Worm (Caenorhabditis elegans) whole organism, L3 larva: ENCODE measurements around the gene srx-125.

ENCODE experiments used
- R02D3.7 ChIP-seq: fragments of 150-350 bp; optimal IDR thresholded peaks from 2 replicates; lab custom pipeline; 2014; ENCODE audit warnings: missing biosample characterization, missing genetic modification characterization
- ZK546.5 ChIP-seq: sonication (generic microtip); optimal IDR thresholded peaks from 2 replicates; lab custom pipeline; 2017; ENCODE audit warnings: missing biosample characterization, missing genetic modification characterization
- ama-1 ChIP-seq: fragments of 150-350 bp; optimal IDR thresholded peaks from 2 replicates; lab custom pipeline; 2018
- ceh-16 ChIP-seq: sonication (generic microtip); optimal IDR thresholded peaks from 2 replicates; lab custom pipeline; 2017; ENCODE audit warnings: missing biosample characterization, missing genetic modification characterization
- ceh-28 ChIP-seq: fragments of 150-350 bp; optimal IDR thresholded peaks from 2 replicates; lab custom pipeline; 2014; ENCODE audit warnings: missing biosample characterization, missing genetic modification reagents, missing genetic modification characterization
- ceh-82 ChIP-seq: fragments of 150-350 bp; optimal IDR thresholded peaks from 2 replicates; lab custom pipeline; 2014; ENCODE audit warnings: missing biosample characterization, missing genetic modification characterization
- daf-12 ChIP-seq: fragments of 150-350 bp; optimal IDR thresholded peaks from 2 replicates; lab custom pipeline; 2014; ENCODE audit warnings: missing biosample characterization, missing genetic modification reagents, missing genetic modification characterization
- egl-5 ChIP-seq: fragments of 150-350 bp; optimal IDR thresholded peaks from 2 replicates; lab custom pipeline; 2017; ENCODE audit warnings: missing biosample characterization, missing genetic modification reagents, missing genetic modification characterization, inconsistent platforms
- elt-1 ChIP-seq: fragments of 150-350 bp; optimal IDR thresholded peaks from 2 replicates; lab custom pipeline; 2014; ENCODE audit warnings: missing biosample characterization, missing genetic modification characterization
- elt-2 ChIP-seq: sonication (generic microtip); optimal IDR thresholded peaks from 2 replicates; lab custom pipeline; 2016; ENCODE audit warnings: missing genetic modification reagents, mild to moderate bottlenecking, missing genetic modification characterization, missing compliant biosample characterization
- elt-3 ChIP-seq, 3 experiments: fragments of 150-350 bp in 1 of 3; sonication (generic microtip) in 2 of 3; optimal IDR thresholded peaks; 2 replicates in 2 of 3; 4 replicates in 1 of 3; lab custom pipeline; 2014 to 2017; ENCODE audit warnings: missing biosample characterization in 3 of 3, missing genetic modification characterization in 3 of 3
- fkh-10 ChIP-seq: sonication (generic microtip); optimal IDR thresholded peaks from 2 replicates; lab custom pipeline; 2017; ENCODE audit warnings: missing biosample characterization, missing genetic modification reagents, missing genetic modification characterization
- fkh-2 ChIP-seq: fragments of 150-350 bp; optimal IDR thresholded peaks from 2 replicates; lab custom pipeline; 2014; ENCODE audit warnings: missing biosample characterization, missing genetic modification reagents, missing genetic modification characterization
- fos-1 ChIP-seq: fragments of 150-350 bp; optimal IDR thresholded peaks from 2 replicates; lab custom pipeline; 2014; ENCODE audit warnings: missing biosample characterization, missing genetic modification characterization
- hmg-11 ChIP-seq: sonication (generic microtip); optimal IDR thresholded peaks from 2 replicates; lab custom pipeline; 2016; ENCODE audit warnings: missing genetic modification characterization, missing compliant biosample characterization
- jun-1 ChIP-seq: fragments of 150-350 bp; optimal IDR thresholded peaks from 2 replicates; lab custom pipeline; 2014; ENCODE audit warnings: missing biosample characterization, missing genetic modification reagents, missing genetic modification characterization
- lin-15B ChIP-seq: fragments of 150-350 bp; optimal IDR thresholded peaks from 2 replicates; lab custom pipeline; 2014; ENCODE audit warnings: missing biosample characterization, missing genetic modification characterization
- lin-39 ChIP-seq: fragments of 150-350 bp; optimal IDR thresholded peaks from 2 replicates; lab custom pipeline; 2018; ENCODE audit warnings: missing biosample characterization, missing genetic modification reagents, missing genetic modification characterization
- lsy-12 ChIP-seq: sonication (generic microtip); optimal IDR thresholded peaks from 2 replicates; lab custom pipeline; 2016; ENCODE audit warnings: mild to moderate bottlenecking, missing genetic modification characterization, missing compliant biosample characterization
- mdl-1 ChIP-seq: fragments of 150-350 bp; optimal IDR thresholded peaks from 2 replicates; lab custom pipeline; 2014; ENCODE audit warnings: missing biosample characterization, missing genetic modification characterization
- mml-1 ChIP-seq: fragments of 150-350 bp; sonication (generic microtip); optimal IDR thresholded peaks from 3 replicates; lab custom pipeline; 2014; ENCODE audit warnings: missing biosample characterization, missing genetic modification characterization
- nfya-1 ChIP-seq: sonication (generic microtip); optimal IDR thresholded peaks from 2 replicates; lab custom pipeline; 2017; ENCODE audit warnings: missing genetic modification characterization, mild to moderate bottlenecking, missing compliant biosample characterization, antibody characterized with exemption, moderate library complexity; ENCODE audit not compliant: insufficient read depth
- nhr-11 ChIP-seq: fragments of 150-350 bp; optimal IDR thresholded peaks from 2 replicates; lab custom pipeline; 2014; ENCODE audit warnings: missing biosample characterization, missing genetic modification characterization
- nhr-12 ChIP-seq: fragments of 150-350 bp; optimal IDR thresholded peaks from 2 replicates; lab custom pipeline; 2014; ENCODE audit warnings: missing biosample characterization, missing genetic modification characterization
- nhr-23 ChIP-seq: fragments of 150-350 bp; optimal IDR thresholded peaks from 2 replicates; lab custom pipeline; 2014; ENCODE audit warnings: missing biosample characterization, missing genetic modification reagents, missing genetic modification characterization
- nhr-25 ChIP-seq: sonication (generic microtip); optimal IDR thresholded peaks from 2 replicates; lab custom pipeline; 2017; ENCODE audit warnings: missing biosample characterization, missing genetic modification characterization
- nhr-28 ChIP-seq: fragments of 150-350 bp; optimal IDR thresholded peaks from 2 replicates; lab custom pipeline; 2014; ENCODE audit warnings: missing biosample characterization, missing genetic modification characterization
- nhr-43 ChIP-seq: sonication (generic microtip); optimal IDR thresholded peaks from 2 replicates; lab custom pipeline; 2016; ENCODE audit warnings: mild to moderate bottlenecking, missing genetic modification characterization, missing compliant biosample characterization; ENCODE audit not compliant: poor library complexity, severe bottlenecking
- nhr-67 ChIP-seq: fragments of 150-350 bp; optimal IDR thresholded peaks from 2 replicates; lab custom pipeline; 2014; ENCODE audit warnings: missing biosample characterization, missing genetic modification characterization
- nhr-76 ChIP-seq: fragments of 150-350 bp; sonication (generic microtip); optimal IDR thresholded peaks from 5 replicates; lab custom pipeline; 2014; ENCODE audit warnings: missing biosample characterization, missing genetic modification characterization
- nhr-77 ChIP-seq: fragments of 150-350 bp; optimal IDR thresholded peaks from 2 replicates; lab custom pipeline; 2014; ENCODE audit warnings: missing biosample characterization, missing genetic modification characterization
- pha-4 ChIP-seq: fragments of 150-350 bp; optimal IDR thresholded peaks from 2 replicates; lab custom pipeline; 2014; ENCODE audit warnings: missing biosample characterization, missing genetic modification reagents, missing genetic modification characterization
- pqm-1 ChIP-seq: fragments of 150-350 bp; optimal IDR thresholded peaks from 2 replicates; lab custom pipeline; 2017; ENCODE audit warnings: missing biosample characterization, missing genetic modification characterization, inconsistent platforms
- sea-2 ChIP-seq: fragments of 150-350 bp; sonication (generic microtip); optimal IDR thresholded peaks from 4 replicates; lab custom pipeline; 2014; ENCODE audit warnings: missing biosample characterization, missing genetic modification reagents, missing genetic modification characterization
- tbx-2 ChIP-seq: sonication (generic microtip); optimal IDR thresholded peaks from 2 replicates; lab custom pipeline; 2016; ENCODE audit warnings: mild to moderate bottlenecking, missing genetic modification characterization, missing compliant biosample characterization
- unc-62 ChIP-seq: fragments of 150-350 bp; sonication (generic microtip); optimal IDR thresholded peaks from 4 replicates; lab custom pipeline; 2014; ENCODE audit warnings: missing biosample characterization, missing genetic modification reagents, missing genetic modification characterization
- ztf-11 ChIP-seq: fragments of 150-350 bp; optimal IDR thresholded peaks from 2 replicates; lab custom pipeline; 2014; ENCODE audit warnings: missing biosample characterization, missing genetic modification characterization

srx-125 gene

ce11 chrV:13375861-13376260, 8.7 kb downstream of the srx-125 start:
- TF ChIP-seq elt-1 (tag; lab: Kevin White, UChicago) (peak; percentile 27), ZK546.5 (no peak), nhr-25 (tag; lab: Kevin White, UChicago) (peak; percentile 82), ama-1 (no peak), nhr-12 (tag; lab: Kevin White, UChicago) (no peak), nfya-1 (tag; lab: Kevin White, UChicago) (peak; percentile 4), ceh-28 (tag; lab: Kevin White, UChicago) (peak; percentile 18), R02D3.7 (tag; lab: Kevin White, UChicago) (peak; percentile 19), nhr-23 (tag; lab: Kevin White, UChicago) (peak; percentile 34), nhr-43 (tag; lab: Kevin White, UChicago) (peak; percentile 33)

- no peak for TF ChIP-seq fkh-10 (GFP tag; lab: Kevin White, UChicago)
- TF ChIP-seq fos-1 (tag; lab: Kevin White, UChicago) = no peak
- TF ChIP-seq hmg-11 (tag; lab: Kevin White, UChicago) = no peak
- peak; percentile 96 for TF ChIP-seq pqm-1 (tag; lab: Kevin White, UChicago)
- TF ChIP-seq nhr-76 (tag; lab: Kevin White, UChicago) = no peak
- TF ChIP-seq fkh-2 (tag; lab: Kevin White, UChicago) = no peak
- TF ChIP-seq pha-4 (tag; lab: Kevin White, UChicago) = peak; percentile 57
- no peak for TF ChIP-seq nhr-11 (tag; lab: Kevin White, UChicago)
- TF ChIP-seq ZK546.5 = no peak
- TF ChIP-seq ceh-82 (tag; lab: Kevin White, UChicago) = no peak
- TF ChIP-seq ceh-16 (tag; lab: Kevin White, UChicago) = no peak
- TF ChIP-seq nhr-25 (tag; lab: Kevin White, UChicago) = peak; percentile 4
- TF ChIP-seq elt-2 = peak; percentile 99
- peak; percentile 39 for TF ChIP-seq jun-1 (tag; lab: Kevin White, UChicago)
- no peak for TF ChIP-seq nhr-43 (tag; lab: Kevin White, UChicago)
- TF ChIP-seq elt-3 (tag; optimal IDR thresholded peaks at IDR 0.05; lab: Kevin White, UChicago) = no peak
- no peak for TF ChIP-seq nhr-77 (tag; lab: Kevin White, UChicago)
- no peak for TF ChIP-seq unc-62 (GFP tag; lab: Kevin White, UChicago)
These were observed 10.0 kb downstream of the srx-125 start for ce11 chrV:13377130-13377529.

- TF ChIP-seq nhr-28 (tag; lab: Kevin White, UChicago) = no peak
- TF ChIP-seq lin-39 = no peak
- no peak for TF ChIP-seq nhr-11 (tag; lab: Kevin White, UChicago)
- no peak for TF ChIP-seq sea-2
- TF ChIP-seq jun-1 (tag; lab: Kevin White, UChicago) = peak; percentile 0
- TF ChIP-seq nhr-76 (tag; lab: Kevin White, UChicago) = no peak
- no peak for TF ChIP-seq egl-5 (tag; lab: Kevin White, UChicago)
- TF ChIP-seq R02D3.7 (tag; lab: Kevin White, UChicago) = peak; percentile 17
- peak; percentile 65 for TF ChIP-seq nhr-43 (tag; lab: Kevin White, UChicago)
- TF ChIP-seq nhr-25 (tag; lab: Kevin White, UChicago) = peak; percentile 96
- TF ChIP-seq nhr-23 (tag; lab: Kevin White, UChicago) = peak; percentile 88
- no peak for TF ChIP-seq daf-12
- peak; percentile 27 for TF ChIP-seq lsy-12
- peak in 1 of 3 experiments; percentile 67 for TF ChIP-seq elt-3 (tag; optimal IDR thresholded peaks at IDR 0.05; lab: Kevin White, UChicago)
- TF ChIP-seq mdl-1 = peak; percentile 26
- TF ChIP-seq elt-1 (tag; lab: Kevin White, UChicago) = peak; percentile 54
- TF ChIP-seq tbx-2 (tag; lab: Kevin White, UChicago) = peak; percentile 16
- no peak for TF ChIP-seq lin-15B (tag; lab: Kevin White, UChicago)
- TF ChIP-seq ceh-16 (tag; lab: Kevin White, UChicago) = peak; percentile 36
- TF ChIP-seq mml-1 (tag; lab: Kevin White, UChicago) = no peak
These were observed 13.1 kb downstream of the srx-125 start, which contains the start of gene ifbp-1 for ce11 chrV:13380178-13380577. Gene ifbp-1, minus strand, starts transcription at chrV:13380262.

ce11 chrV:13380980-13381379, 13.9 kb downstream of the srx-125 start, which contains the start of gene cpz-2:
Gene cpz-2, plus strand, starts transcription at chrV:13381189.
- TF ChIP-seq jun-1 (tag; lab: Kevin White, UChicago) (no peak), ceh-82 (tag; lab: Kevin White, UChicago) (no peak), ztf-11 (no peak), nhr-67 (tag; lab: Kevin White, UChicago) (no peak), unc-62 (GFP tag; lab: Kevin White, UChicago) (no peak), elt-2 (peak; percentile 85), mml-1 (tag; lab: Kevin White, UChicago) (no peak), pqm-1 (tag; lab: Kevin White, UChicago) (peak; percentile 44), ceh-16 (tag; lab: Kevin White, UChicago) (no peak), elt-3 (tag; optimal IDR thresholded peaks at IDR 0.05; lab: Kevin White, UChicago) (no peak), mdl-1 (no peak)
